Worm (Caenorhabditis elegans): ENCODE results near the gene C08E3.14.

- no peak for TF ChIP-seq sem-4 (tag; optimal IDR thresholded peaks at IDR 0.05)
- no peak for TF ChIP-seq aly-2 (tag; optimal IDR thresholded peaks at IDR 0.05)
- no peak for TF ChIP-seq ama-1 (optimal IDR thresholded peaks at IDR 0.05)
- no peak for TF ChIP-seq nhr-77 (tag; optimal IDR thresholded peaks at IDR 0.05)
- no peak for TF ChIP-seq alr-1 (tag; optimal IDR thresholded peaks at IDR 0.05)
Measured at ce11 chrII:1584140-1584539, 41.6 kb upstream of the C08E3.14 start, which contains the start of gene clec-21.
